Fruit fly (Drosophila melanogaster): ENCODE measurements around the gene Dpck.

The Dpck gene

DNA sequence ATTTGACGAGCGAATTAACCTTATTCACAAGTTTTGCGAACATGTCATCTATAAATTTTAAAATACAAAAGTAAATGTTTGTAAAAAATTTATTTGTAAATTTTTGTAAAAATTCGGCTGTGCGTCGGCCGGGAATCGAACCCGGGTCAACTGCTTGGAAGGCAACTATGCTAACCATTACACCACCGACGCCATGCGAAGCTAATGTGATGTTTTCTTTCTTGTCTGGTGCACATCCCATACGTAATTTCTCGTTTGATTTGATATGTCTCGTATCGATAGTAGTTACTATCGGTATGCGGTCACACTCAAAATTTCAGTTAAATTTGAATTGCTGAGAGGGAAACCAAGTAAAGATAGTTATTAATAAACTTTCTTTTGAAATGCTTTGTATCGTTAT, 48.8 kb downstream of the Dpck start (continued):
- TF ChIP-seq CG15073 (GFP tag; optimal IDR thresholded peaks at IDR 0.05) (no peak), HLH4C (GFP tag; IDR thresholded peaks at IDR 0.05; ENCODE audit: partially characterized antibody) (peak; percentile 94), Rfx (GFP tag; IDR thresholded peaks at IDR 0.05) (no peak; the same call in 1 of the 2 replicates), zen2 (GFP tag; IDR thresholded peaks at IDR 0.05; ENCODE audit: partially characterized antibody) (peak; percentile 93), kah (GFP tag; optimal IDR thresholded peaks at IDR 0.05) (no peak), CG2129 (GFP tag; IDR thresholded peaks at IDR 0.05; ENCODE audit: partially characterized antibody) (peak; percentile 81), ato (GFP tag; IDR thresholded peaks at IDR 0.05; ENCODE audit: partially characterized antibody) (peak; percentile 93), CG13287 (GFP tag; IDR thresholded peaks at IDR 0.05; ENCODE audit: partially characterized antibody) (peak; percentile 96), CG31365 (tag; optimal IDR thresholded peaks at IDR 0.05) (peak; percentile 29), CG1603 (tag; optimal IDR thresholded peaks at IDR 0.05) (peak; percentile 35), ase (GFP tag; IDR thresholded peaks at IDR 0.05) (no peak), lov (optimal IDR thresholded peaks at IDR 0.05) (no peak), lov (GFP tag; IDR thresholded peaks at IDR 0.05) (no peak), Pdp1 (GFP tag; optimal IDR thresholded peaks at IDR 0.05) (peak in 1 of 2 experiments; percentile 40), Dll (GFP tag; IDR thresholded peaks at IDR 0.05; ENCODE audit: partially characterized antibody) (peak; percentile 94), inv (GFP tag; IDR thresholded peaks at IDR 0.05; ENCODE audit: partially characterized antibody) (peak; percentile 76), Atf-2 (GFP tag; optimal IDR thresholded peaks at IDR 0.05) (no peak), CG15601 (tag; optimal IDR thresholded peaks at IDR 0.05) (no peak), CG42726 (GFP tag; IDR thresholded peaks at IDR 0.05; ENCODE audit: partially characterized antibody) (peak; percentile 95), hth (optimal IDR thresholded peaks at IDR 0.05) (no peak), fu2 (GFP tag; optimal IDR thresholded peaks at IDR 0.05) (no peak), scrt (GFP tag; optimal IDR thresholded peaks at IDR 0.05) (no peak), CG16779 (GFP tag; IDR thresholded peaks at IDR 0.05) (no peak), Bgb (GFP tag; IDR thresholded peaks at IDR 0.05; ENCODE audit: partially characterized antibody) (peak; percentile 96), YL-1 (GFP tag; optimal IDR thresholded peaks at IDR 0.05) (no peak), Hr3 (GFP tag; optimal IDR thresholded peaks at IDR 0.05) (no peak), CG5953 (GFP tag; IDR thresholded peaks at IDR 0.05) (0 out of 2 replicates have a peak, but pooled peaks have one; percentile 15), CG9797 (GFP tag; optimal IDR thresholded peaks at IDR 0.05) (peak; percentile 77), CG3995 (GFP tag; optimal IDR thresholded peaks at IDR 0.05) (no peak), D (optimal IDR thresholded peaks at IDR 0.05) (no peak), D (GFP tag; optimal IDR thresholded peaks at IDR 0.05) (no peak), otp (GFP tag; IDR thresholded peaks at IDR 0.05) (peak; percentile 8; the same call in 1 of the 3 replicates), CG7271 (tag; optimal IDR thresholded peaks at IDR 0.05) (no peak), gsb-n (tag; optimal IDR thresholded peaks at IDR 0.05) (peak; percentile 79), sens (GFP tag) (peak; percentile 64), mld (GFP tag; IDR thresholded peaks at IDR 0.05; ENCODE audit: partially characterized antibody) (peak; percentile 99), Dp (GFP tag; optimal IDR thresholded peaks at IDR 0.05) (peak; percentile 81), CrebB (tag; optimal IDR thresholded peaks at IDR 0.05) (no peak), stc (GFP tag; IDR thresholded peaks at IDR 0.05) (peak; percentile 4; the same call in 1 of the 2 replicates), CG8089 (GFP tag; optimal IDR thresholded peaks at IDR 0.05) (no peak), E2f2 (GFP tag; IDR thresholded peaks at IDR 0.05) (peak; percentile 85), CG14710 (tag; optimal IDR thresholded peaks at IDR 0.05) (peak; percentile 17), grn (GFP tag; optimal IDR thresholded peaks at IDR 0.05) (no peak), chinmo (GFP tag; IDR thresholded peaks at IDR 0.05; ENCODE audit: partially characterized antibody) (peak; percentile 95; the same call in 3 of the 4 replicates), CG34224 (GFP tag; IDR thresholded peaks at IDR 0.05; ENCODE audit: partially characterized antibody) (peak; percentile 96), CG6791 (GFP tag; IDR thresholded peaks at IDR 0.05; ENCODE audit: partially characterized antibody) (peak; percentile 98), CG3065 (GFP tag; optimal IDR thresholded peaks at IDR 0.05) (no peak), CG16813 (GFP tag; IDR thresholded peaks at IDR 0.05; ENCODE audit: partially characterized antibody) (peak; percentile 94), Bdp1 (GFP tag; optimal IDR thresholded peaks at IDR 0.05) (peak; percentile 100), CG9437 (GFP tag; optimal IDR thresholded peaks at IDR 0.05) (peak; percentile 48)

Measured in whole organism, embryonic.